Fruit fly (Drosophila melanogaster) whole organism, embryonic: ENCODE data around the gene fry.

ENCODE experiments used
- BtbVII ChIP-seq: fragments of 200-800 bp; sonication (Bioruptor generic); optimal IDR thresholded peaks from 3 replicates; lab custom pipeline; 2017; ENCODE audit warnings: missing biosample characterization, mild to moderate bottlenecking, missing genetic modification characterization
- CG17385 ChIP-seq: fragments of 200-800 bp; sonication (Bioruptor generic); optimal IDR thresholded peaks from 3 replicates; lab custom pipeline; 2018; ENCODE audit warnings: missing biosample characterization, mild to moderate bottlenecking, missing genetic modification characterization
- CG17912 ChIP-seq: fragments of 200-800 bp; sonication (Bioruptor generic); optimal IDR thresholded peaks from 2 replicates; lab custom pipeline; 2018; ENCODE audit warnings: missing biosample characterization, mild to moderate bottlenecking, missing genetic modification characterization
- CG18262 ChIP-seq: fragments of 200-800 bp; optimal IDR thresholded peaks from 3 replicates; lab custom pipeline; 2019; ENCODE audit warnings: missing biosample characterization, mild to moderate bottlenecking, missing genetic modification characterization, moderate library complexity
- CG32767 ChIP-seq: fragments of 200-800 bp; sonication (Bioruptor generic); IDR thresholded peaks from 2 replicates; pipeline ENCODE4 v1.3.6; 2022; ENCODE audit warnings: missing biosample characterization, missing genetic modification characterization
- CG3726 ChIP-seq: fragments of 200-800 bp; sonication (Bioruptor generic); IDR thresholded peaks from 3 replicates; pipeline ENCODE4, ENCODE4 v1.3.6; 2022; ENCODE audit warnings: missing biosample characterization, missing genetic modification characterization
- CG4707 ChIP-seq: fragments of 200-800 bp; sonication (Bioruptor generic); optimal IDR thresholded peaks from 2 replicates; lab custom pipeline; 2018; ENCODE audit warnings: missing biosample characterization, mild to moderate bottlenecking, missing genetic modification characterization, moderate library complexity
- CG5245 ChIP-seq: fragments of 200-800 bp; sonication (Bioruptor generic); optimal IDR thresholded peaks from 3 replicates; lab custom pipeline; 2016; ENCODE audit warnings: missing biosample characterization, missing genetic modification characterization
- CG7357 ChIP-seq: fragments of 200-800 bp; sonication (Bioruptor generic); IDR thresholded peaks from 3 replicates; pipeline ENCODE4 v1.3.6; 2022; ENCODE audit warnings: missing biosample characterization, missing genetic modification characterization
- Eip74EF ChIP-seq, 2 experiments: fragments of 200-800 bp in 1 of 2; fragments of >200 bp in 1 of 2; sonication (Bioruptor generic) in 1 of 2; optimal IDR thresholded peaks; 2 replicates each; lab custom pipeline; 2017 to 2019; ENCODE audit warnings: missing biosample characterization in 2 of 2, missing genetic modification characterization in 2 of 2, mild to moderate bottlenecking in 1 of 2, moderate library complexity in 1 of 2
- H15 ChIP-seq: fragments of 200-800 bp; sonication (Bioruptor generic); IDR thresholded peaks from 3 replicates; pipeline ENCODE4 v1.3.6; 2022; ENCODE audit warnings: missing biosample characterization, missing genetic modification characterization
- Med ChIP-seq: fragments of 200-800 bp; sonication (Bioruptor generic); peaks from one replicate; lab custom pipeline; 2016; ENCODE audit warnings: missing biosample characterization, missing genetic modification characterization, mild to moderate bottlenecking, inconsistent platforms, moderate library complexity
- Pdp1 ChIP-seq, 2 experiments: fragments of 200-800 bp; sonication (Bioruptor generic); optimal IDR thresholded peaks; 3 replicates each; lab custom pipeline; 2016; ENCODE audit warnings: missing biosample characterization in 2 of 2, missing genetic modification characterization in 2 of 2, mild to moderate bottlenecking in 1 of 2, moderate library complexity in 1 of 2
- en ChIP-seq: fragments of 200-800 bp; sonication (Bioruptor generic); optimal IDR thresholded peaks from 2 replicates; lab custom pipeline; 2016; ENCODE audit warnings: missing biosample characterization, missing genetic modification characterization
- inv ChIP-seq: fragments of 200-800 bp; sonication (Bioruptor generic); IDR thresholded peaks from 2 replicates; pipeline ENCODE4 v1.3.6; 2022; ENCODE audit warnings: missing biosample characterization, missing genetic modification characterization; ENCODE audit not compliant: partially characterized antibody
- jigr1 ChIP-seq: fragments of 200-800 bp; sonication (Bioruptor generic); IDR thresholded peaks from 3 replicates; pipeline ENCODE4 v1.3.6; 2022; ENCODE audit warnings: missing biosample characterization, missing genetic modification characterization
- jing ChIP-seq: fragments of 200-800 bp; sonication (Bioruptor generic); optimal IDR thresholded peaks from 2 replicates; lab custom pipeline; 2018; ENCODE audit warnings: missing biosample characterization, mild to moderate bottlenecking, missing genetic modification characterization
- sc ChIP-seq, 3 experiments: fragments of >200 bp in 2 of 3; fragments of 200-800 bp in 1 of 3; sonication (Bioruptor generic) in 1 of 3; optimal IDR thresholded peaks; 2 replicates in 2 of 3; 3 replicates in 1 of 3; lab custom pipeline; 2017; ENCODE audit warnings: mild to moderate bottlenecking in 1 of 3, missing biosample characterization in 1 of 3, missing genetic modification characterization in 1 of 3, missing genetic modification reagents in 1 of 3
- shn ChIP-seq: fragments of 200-800 bp; sonication (Bioruptor generic); optimal IDR thresholded peaks from 3 replicates; lab custom pipeline; 2016; ENCODE audit warnings: missing biosample characterization, missing genetic modification characterization
- trh ChIP-seq: fragments of 200-800 bp; sonication (Bioruptor generic); optimal IDR thresholded peaks from 2 replicates; lab custom pipeline; 2016; ENCODE audit warnings: missing biosample characterization, missing genetic modification characterization
- wdn ChIP-seq: fragments of 200-800 bp; sonication (Bioruptor generic); IDR thresholded peaks from 2 replicates; pipeline ENCODE4 v1.3.6; 2022; ENCODE audit warnings: missing biosample characterization, missing genetic modification characterization

fry gene

dm6 chr3L:9597464-9597863 lies 81.4 kb downstream of the fry start, which contains the start of gene Tmc:
Tmc (plus strand) TSS chr3L:9597764.
- TF ChIP-seq jing (no peak), CG17385 (GFP tag; lab: Kevin White, UChicago) (no peak), CG7357 (GFP tag; lab: Robert Waterston, UW) (no peak), Eip74EF (GFP tag; optimal IDR thresholded peaks at IDR 0.05; lab: Kevin White, UChicago) (no peak), CG17912 (GFP tag; lab: Kevin White, UChicago) (no peak), wdn (GFP tag; lab: Robert Waterston, UW) (no peak), jigr1 (GFP tag; lab: Robert Waterston, UW) (no peak), en (GFP tag; lab: Kevin White, UChicago) (no peak), inv (no peak), CG4707 (GFP tag; lab: Kevin White, UChicago) (no peak), BtbVII (GFP tag; lab: Kevin White, UChicago) (no peak), CG3726 (no peak), sc (optimal IDR thresholded peaks at IDR 0.05; lab: Kevin White, UChicago) (no peak), sc (GFP tag; optimal IDR thresholded peaks at IDR 0.05; lab: Kevin White, UChicago) (no peak), CG5245 (GFP tag; lab: Kevin White, UChicago) (no peak), shn (no peak), trh (GFP tag; lab: Kevin White, UChicago) (no peak), H15 (GFP tag; lab: Robert Waterston, UW) (no peak), CG32767 (GFP tag; lab: Robert Waterston, UW) (no peak)
- TF ChIP-seq, all 482 proteins: peak for 0

dm6 chr3L:9583388-9583787 lies 95.5 kb downstream of the fry start:
- TF ChIP-seq Med (peak; percentile 72), CG18262 (tag; lab: Kevin White, UChicago) (no peak), Pdp1 (GFP tag; optimal IDR thresholded peaks at IDR 0.05; lab: Kevin White, UChicago) (peak in 1 of 2 experiments; percentile 69)
